Fruit fly (Drosophila melanogaster) whole organism, wandering third instar larva: ENCODE data around the gene Lgr4.

Experiments
- Abd-B ChIP-seq: fragments of >200 bp; optimal IDR thresholded peaks from 2 replicates; lab custom pipeline; 2017; ENCODE audit warnings: missing biosample characterization, missing genetic modification characterization
- CG9705 ChIP-seq: fragments of 200-800 bp; sonication (Bioruptor generic); optimal IDR thresholded peaks from 2 replicates; lab custom pipeline; 2018; ENCODE audit warnings: missing biosample characterization, mild to moderate bottlenecking, missing genetic modification characterization
- CrebA ChIP-seq: fragments of 200-800 bp; sonication (Bioruptor generic); optimal IDR thresholded peaks from 2 replicates; lab custom pipeline; 2016; ENCODE audit warnings: missing biosample characterization, mild to moderate bottlenecking, missing genetic modification characterization, borderline replicate concordance
- Dfd ChIP-seq: fragments of >200 bp; optimal IDR thresholded peaks from 2 replicates; lab custom pipeline; 2017; ENCODE audit warnings: missing biosample characterization, missing genetic modification characterization
- Dif ChIP-seq: fragments of 200-275, 200-300 bp; sonication (Bioruptor generic); optimal IDR thresholded peaks from 2 replicates; lab custom pipeline; 2018; ENCODE audit warnings: missing biosample characterization, missing genetic modification characterization; ENCODE audit not compliant: partially characterized antibody
- GATAd ChIP-seq: sonication (Bioruptor generic); optimal IDR thresholded peaks from 2 replicates; lab custom pipeline; 2016; ENCODE audit warnings: missing biosample characterization, missing genetic modification characterization
- HLH106 ChIP-seq: fragments of 200-800 bp; optimal IDR thresholded peaks from 3 replicates; lab custom pipeline; 2019; ENCODE audit warnings: missing biosample characterization, mild to moderate bottlenecking, missing genetic modification characterization, moderate library complexity
- Hnf4 ChIP-seq: fragments of 200-800 bp; sonication (Bioruptor generic); optimal IDR thresholded peaks from 2 replicates; lab custom pipeline; 2016; ENCODE audit warnings: missing biosample characterization, mild to moderate bottlenecking, missing genetic modification characterization
- Hr78 ChIP-seq: fragments of >200 bp; optimal IDR thresholded peaks from 2 replicates; lab custom pipeline; 2017; ENCODE audit warnings: missing biosample characterization, missing genetic modification characterization
- Hr83 ChIP-seq: fragments of 200-300 bp; sonication (Bioruptor generic); optimal IDR thresholded peaks from 2 replicates; lab custom pipeline; 2016; ENCODE audit warnings: missing biosample characterization, mild to moderate bottlenecking, missing genetic modification characterization, moderate library complexity; ENCODE audit not compliant: poor library complexity, severe bottlenecking
- Jra ChIP-seq: sonication (Bioruptor generic); optimal IDR thresholded peaks from 2 replicates; lab custom pipeline; 2016; ENCODE audit warnings: missing biosample characterization, missing genetic modification characterization
- Mio ChIP-seq: sonication (Bioruptor generic); optimal IDR thresholded peaks from 2 replicates; lab custom pipeline; 2016; ENCODE audit warnings: missing biosample characterization, missing genetic modification characterization
- Myc ChIP-seq: fragments of >200 bp; optimal IDR thresholded peaks from 2 replicates; lab custom pipeline; 2017
- N ChIP-seq: fragments of >200 bp; optimal IDR thresholded peaks from 2 replicates; lab custom pipeline; 2018; ENCODE audit warnings: missing biosample characterization, missing external identifiers, missing genetic modification characterization
- OdsH ChIP-seq: fragments of 200-800 bp; sonication (Bioruptor generic); optimal IDR thresholded peaks from 2 replicates; lab custom pipeline; 2016; ENCODE audit warnings: missing biosample characterization, mild to moderate bottlenecking, missing genetic modification characterization
- Rel ChIP-seq, 2 experiments: fragments of 200-800 bp; sonication (Bioruptor generic) in 1 of 2; optimal IDR thresholded peaks; 2 replicates in 1 of 2; 3 replicates in 1 of 2; lab custom pipeline; 2016 to 2019; ENCODE audit warnings: mild to moderate bottlenecking in 2 of 2, missing biosample characterization in 2 of 2, missing genetic modification characterization in 2 of 2, moderate library complexity in 1 of 2
- Sp1 ChIP-seq: fragments of 200-800 bp; sonication (Bioruptor generic); optimal IDR thresholded peaks from 3 replicates; lab custom pipeline; 2019; ENCODE audit warnings: missing biosample characterization, mild to moderate bottlenecking, missing genetic modification characterization, moderate library complexity
- Vsx2 ChIP-seq: fragments of 200-300, 225-300 bp; sonication (Bioruptor generic); optimal IDR thresholded peaks from 2 replicates; lab custom pipeline; 2018; ENCODE audit warnings: missing biosample characterization, missing genetic modification characterization; ENCODE audit not compliant: partially characterized antibody
- br ChIP-seq: fragments of 200-800 bp; sonication (Bioruptor generic); optimal IDR thresholded peaks from 2 replicates; lab custom pipeline; 2016; ENCODE audit warnings: missing biosample characterization, missing genetic modification characterization
- brk ChIP-seq: fragments of 200-800 bp; sonication (Bioruptor generic); optimal IDR thresholded peaks from 2 replicates; lab custom pipeline; 2016; ENCODE audit warnings: missing biosample characterization, mild to moderate bottlenecking, missing genetic modification characterization
- dl ChIP-seq, 2 experiments: fragments of 175-275, 200-275 bp in 1 of 2; fragments of 200-275 bp in 1 of 2; sonication (Bioruptor generic); optimal IDR thresholded peaks; lab custom pipeline; 2018; ENCODE audit warnings: mild to moderate bottlenecking in 2 of 2, missing biosample characterization in 2 of 2, missing genetic modification characterization in 2 of 2, moderate library complexity in 2 of 2; ENCODE audit not compliant: partially characterized antibody in 2 of 2, insufficient read depth in 1 of 2
- dmrt93B ChIP-seq: fragments of 200-800 bp; sonication (Bioruptor generic); optimal IDR thresholded peaks from 2 replicates; lab custom pipeline; 2018; ENCODE audit warnings: missing biosample characterization, mild to moderate bottlenecking, missing genetic modification characterization
- dsf ChIP-seq: sonication (Bioruptor generic); optimal IDR thresholded peaks from 2 replicates; lab custom pipeline; 2016; ENCODE audit warnings: missing biosample characterization, missing genetic modification characterization, borderline replicate concordance
- ey ChIP-seq: fragments of 200-800 bp; sonication (Bioruptor generic); optimal IDR thresholded peaks from 2 replicates; lab custom pipeline; 2016; ENCODE audit warnings: missing biosample characterization, missing genetic modification characterization
- foxo ChIP-seq, 2 experiments: fragments of 200-800 bp; sonication (Bioruptor generic); optimal IDR thresholded peaks; 2 replicates in 1 of 2; 3 replicates in 1 of 2; lab custom pipeline; 2016 to 2017; ENCODE audit warnings: missing biosample characterization in 2 of 2, missing genetic modification characterization in 2 of 2
- fru ChIP-seq: fragments of 200-800 bp; sonication (Bioruptor generic); optimal IDR thresholded peaks from 3 replicates; lab custom pipeline; 2016; ENCODE audit warnings: missing biosample characterization, mild to moderate bottlenecking, missing genetic modification characterization
- h ChIP-seq: fragments of 200-800 bp; sonication (Bioruptor generic); optimal IDR thresholded peaks from 3 replicates; lab custom pipeline; 2016; ENCODE audit warnings: missing biosample characterization, mild to moderate bottlenecking, missing genetic modification characterization
- jim ChIP-seq: fragments of 175-275, 200-325 bp; sonication (Bioruptor generic); optimal IDR thresholded peaks from 2 replicates; lab custom pipeline; 2016; ENCODE audit warnings: missing biosample characterization, mild to moderate bottlenecking, missing genetic modification characterization
- lola ChIP-seq: fragments of >200 bp; optimal IDR thresholded peaks from 2 replicates; lab custom pipeline; 2017; ENCODE audit warnings: missing biosample characterization, missing genetic modification characterization
- pan ChIP-seq: fragments of >200 bp; optimal IDR thresholded peaks from 2 replicates; lab custom pipeline; 2017
- psq ChIP-seq: fragments of 200-800 bp; sonication (Bioruptor generic); optimal IDR thresholded peaks from 3 replicates; lab custom pipeline; 2017; ENCODE audit warnings: missing biosample characterization, mild to moderate bottlenecking, missing genetic modification characterization, moderate library complexity
- rgr ChIP-seq: fragments of 200-800 bp; sonication (Bioruptor generic); optimal IDR thresholded peaks from 3 replicates; lab custom pipeline; 2016; ENCODE audit warnings: missing biosample characterization, mild to moderate bottlenecking, missing genetic modification characterization
- sage ChIP-seq: fragments of 200-800 bp; sonication (Bioruptor generic); optimal IDR thresholded peaks from 2 replicates; lab custom pipeline; 2016; ENCODE audit warnings: missing biosample characterization, mild to moderate bottlenecking, missing genetic modification characterization
- sv ChIP-seq: fragments of 200-800 bp; sonication (Bioruptor generic); optimal IDR thresholded peaks from 3 replicates; lab custom pipeline; 2016; ENCODE audit warnings: missing biosample characterization, missing genetic modification characterization
- tai ChIP-seq: sonication (Bioruptor generic); optimal IDR thresholded peaks from 2 replicates; lab custom pipeline; 2016; ENCODE audit warnings: missing biosample characterization, missing genetic modification characterization
- usp ChIP-seq: fragments of >200 bp; optimal IDR thresholded peaks from 2 replicates; lab custom pipeline; 2017; ENCODE audit warnings: missing biosample characterization, missing genetic modification characterization
- woc ChIP-seq: sonication (Bioruptor generic); optimal IDR thresholded peaks from 2 replicates; lab custom pipeline; 2016; ENCODE audit warnings: missing biosample characterization, mild to moderate bottlenecking, missing genetic modification characterization

Lgr4 gene

dm6 chrX:13220418-13220817, 31.5 kb upstream of the Lgr4 start:
- no peak for TF ChIP-seq brk (GFP tag; lab: Kevin White, UChicago)
- peak; percentile 28 for TF ChIP-seq HLH106
- no peak for TF ChIP-seq GATAd (GFP tag; lab: Kevin White, UChicago)
- TF ChIP-seq foxo (GFP tag; optimal IDR thresholded peaks at IDR 0.05; lab: Kevin White, UChicago) = peak in 1 of 2 experiments; percentile 9
- TF ChIP-seq Sp1 (GFP tag; lab: Kevin White, UChicago) = peak; percentile 17

- TF ChIP-seq jim (GFP tag; lab: Kevin White, UChicago) (no peak), tai (GFP tag; lab: Kevin White, UChicago) (no peak), HLH106 (no peak), GATAd (GFP tag; lab: Kevin White, UChicago) (no peak), pan (lab: Kevin White, UChicago) (no peak), Jra (GFP tag; lab: Kevin White, UChicago) (no peak), psq (GFP tag; lab: Kevin White, UChicago) (no peak), sage (GFP tag; lab: Kevin White, UChicago) (no peak), Hr83 (GFP tag; lab: Kevin White, UChicago) (no peak)
Observed at dm6 chrX:13219290-13219689, 30.3 kb upstream of the Lgr4 start.

- TF ChIP-seq h (GFP tag; lab: Kevin White, UChicago) (peak; percentile 43), Hr78 (no peak), brk (GFP tag; lab: Kevin White, UChicago) (no peak), sv (peak; percentile 25), OdsH (GFP tag; lab: Kevin White, UChicago) (peak; percentile 32), lola (no peak), fru (GFP tag; lab: Kevin White, UChicago) (peak; percentile 65), tai (GFP tag; lab: Kevin White, UChicago) (no peak), dsf (GFP tag; lab: Kevin White, UChicago) (no peak), CrebA (GFP tag; lab: Kevin White, UChicago) (no peak), br (no peak), dmrt93B (no peak), Jra (GFP tag; lab: Kevin White, UChicago) (no peak), Mio (no peak), sage (GFP tag; lab: Kevin White, UChicago) (no peak), usp (GFP tag; lab: Kevin White, UChicago) (no peak), psq (GFP tag; lab: Kevin White, UChicago) (peak; percentile 4), N (GFP tag; lab: Kevin White, UChicago) (no peak), dl (GFP tag; optimal IDR thresholded peaks at IDR 0.05; lab: Kevin White, UChicago; ENCODE audit: insufficient read depth in 1 of 2, partially characterized antibody in 2 of 2) (peak in 1 of 2 experiments; percentile 37), CG9705 (GFP tag; lab: Kevin White, UChicago) (no peak), Rel (GFP tag; optimal IDR thresholded peaks at IDR 0.05; lab: Kevin White, UChicago) (no peak), Rel (tag; optimal IDR thresholded peaks at IDR 0.05; lab: Kevin White, UChicago) (no peak), ey (GFP tag; lab: Kevin White, UChicago) (peak; percentile 53), jim (GFP tag; lab: Kevin White, UChicago) (no peak), Abd-B (GFP tag; lab: Kevin White, UChicago) (no peak), Sp1 (GFP tag; lab: Kevin White, UChicago) (peak; percentile 19), GATAd (GFP tag; lab: Kevin White, UChicago) (no peak), Myc (no peak), Dfd (no peak), rgr (peak; percentile 53), pan (lab: Kevin White, UChicago) (no peak), Dif (GFP tag; lab: Kevin White, UChicago) (peak; percentile 88), Hnf4 (GFP tag; lab: Kevin White, UChicago) (peak; percentile 46), HLH106 (peak; percentile 24), Vsx2 (GFP tag; lab: Kevin White, UChicago) (no peak), Hr83 (GFP tag; lab: Kevin White, UChicago) (no peak), foxo (GFP tag; optimal IDR thresholded peaks at IDR 0.05; lab: Kevin White, UChicago) (peak in 1 of 2 experiments; percentile 62), woc (GFP tag; lab: Kevin White, UChicago) (peak; percentile 24)
Observed at dm6 chrX:13214056-13214455, 25.1 kb upstream of the Lgr4 start.
